Worm (Caenorhabditis elegans) whole organism, midembryonic: ENCODE results near the gene ifta-1.

Experiments used
- T22C8.4 ChIP-seq: fragments of 200-800 bp; sonication (Bioruptor generic); IDR thresholded peaks from 2 replicates; pipeline ENCODE4 v1.3.6; 2022; ENCODE audit warnings: missing genetic modification characterization, missing compliant biosample characterization
- cog-1 ChIP-seq: sonication (generic microtip); optimal IDR thresholded peaks from 2 replicates; lab custom pipeline; 2016; ENCODE audit warnings: missing genetic modification characterization, missing compliant biosample characterization
- flt-1 ChIP-seq: fragments of 200-800 bp; sonication (Bioruptor generic); IDR thresholded peaks from 2 replicates; pipeline ENCODE4 v1.3.6; 2022; ENCODE audit warnings: missing genetic modification characterization, missing compliant biosample characterization
- klf-2 ChIP-seq: fragments of 200-800 bp; sonication (Bioruptor generic); conservative IDR thresholded peaks from 2 replicates; pipeline ENCODE4 v1.3.6; 2022; ENCODE audit warnings: missing genetic modification reagents, missing genetic modification characterization, missing compliant biosample characterization
- med-1 ChIP-seq: sonication (generic microtip); optimal IDR thresholded peaks from 2 replicates; lab custom pipeline; 2017; ENCODE audit warnings: missing genetic modification characterization, mild to moderate bottlenecking, missing compliant biosample characterization, antibody characterized with exemption, missing genetic modification reagents; ENCODE audit not compliant: insufficient read depth
- ref-1 ChIP-seq: fragments of 200-800 bp; sonication (Bioruptor generic); conservative IDR thresholded peaks from 2 replicates; pipeline ENCODE4 v1.3.6; 2022; ENCODE audit warnings: missing genetic modification reagents, missing genetic modification characterization, missing compliant biosample characterization
- tab-1 ChIP-seq: fragments of 200-800 bp; sonication (Bioruptor generic); IDR thresholded peaks from 2 replicates; pipeline ENCODE4 v1.3.6; 2022; ENCODE audit warnings: missing genetic modification characterization, missing compliant biosample characterization
- ztf-23 ChIP-seq: fragments of 200-800 bp; sonication (Bioruptor generic); IDR thresholded peaks from 2 replicates; pipeline ENCODE4 v1.3.6; 2022; ENCODE audit warnings: missing genetic modification reagents, missing genetic modification characterization, missing compliant biosample characterization
- ztf-29 ChIP-seq: fragments of 200-800 bp; sonication (Bioruptor generic); IDR thresholded peaks from 2 replicates; pipeline ENCODE4 v1.3.6; 2022; ENCODE audit warnings: missing genetic modification reagents, missing genetic modification characterization, missing compliant biosample characterization

ifta-1 gene

ce11 chrX:5552652-5553051 is at the start of gene ifta-1:
TSS of gene ifta-1 (minus strand) at chrX:5552752.
- no peak for TF ChIP-seq T22C8.4 (GFP tag; lab: Robert Waterston, UW)
- TF ChIP-seq klf-2 = no peak
- no peak for TF ChIP-seq flt-1 (GFP tag; lab: Robert Waterston, UW)
- no peak for TF ChIP-seq ztf-23 (GFP tag; lab: Robert Waterston, UW)
- no peak for TF ChIP-seq cog-1
- TF ChIP-seq ref-1 = no peak
- no peak for TF ChIP-seq med-1 (GFP tag; lab: Kevin White, UChicago)
- TF ChIP-seq ztf-29 = no peak
- no peak for TF ChIP-seq tab-1 (GFP tag; lab: Robert Waterston, UW)

- no peak for TF ChIP-seq ztf-23 (GFP tag; lab: Robert Waterston, UW)
- no peak for TF ChIP-seq klf-2
- no peak for TF ChIP-seq med-1 (GFP tag; lab: Kevin White, UChicago)
- TF ChIP-seq cog-1 = no peak
- no peak for TF ChIP-seq flt-1 (GFP tag; lab: Robert Waterston, UW)
- TF ChIP-seq T22C8.4 (GFP tag; lab: Robert Waterston, UW) = no peak
- no peak for TF ChIP-seq ref-1
- no peak for TF ChIP-seq tab-1 (GFP tag; lab: Robert Waterston, UW)
- TF ChIP-seq ztf-29 = no peak
Observed at ce11 chrX:5599224-5599623, 46.7 kb upstream of the ifta-1 start, which contains the start of gene sulp-2. TSS of gene sulp-2 (minus strand) at chrX:5599330.

DNA sequence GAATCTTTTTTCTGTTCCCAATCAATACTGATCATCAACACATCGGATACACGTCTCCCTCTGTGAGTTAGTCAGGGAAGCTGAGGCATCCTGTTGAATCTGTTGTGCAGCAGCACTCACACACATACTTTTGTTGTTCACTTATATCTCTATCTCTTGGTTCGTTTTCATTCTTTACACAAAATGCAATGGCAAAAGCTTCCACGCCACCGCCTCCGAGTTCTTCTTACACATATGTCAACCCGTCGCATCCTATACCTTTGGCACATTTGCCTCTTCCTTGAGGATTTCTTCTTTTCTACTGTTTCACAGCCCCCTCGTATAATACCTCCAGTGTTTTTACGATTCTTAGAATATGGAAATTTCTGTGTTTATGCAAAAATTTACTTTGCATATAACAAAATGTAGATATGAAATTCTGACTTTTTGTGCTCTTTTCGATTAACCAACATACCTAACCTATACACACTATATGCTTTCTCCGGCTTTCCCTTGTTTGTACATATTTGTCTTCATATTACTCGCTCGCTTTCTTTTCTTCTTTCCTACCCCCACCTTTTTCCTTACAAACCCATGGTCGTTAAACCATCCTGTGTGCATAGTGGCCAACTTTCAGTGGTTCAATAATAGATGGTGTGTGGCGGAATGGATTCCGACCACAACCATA is 40.1 kb upstream of the ifta-1 start, which contains the start of gene unc-97:
TSS of gene unc-97 (plus strand) at position 617 of the 667 bp plus-strand sequence.
- no peak for TF ChIP-seq cog-1
- TF ChIP-seq flt-1 (GFP tag; lab: Robert Waterston, UW) = peak; percentile 32; the same call in 1 of the 2 replicates

- TF ChIP-seq ref-1 (no peak), klf-2 (no peak), flt-1 (GFP tag; lab: Robert Waterston, UW) (peak; percentile 49; the same call in 1 of the 2 replicates), ztf-29 (0 out of 2 replicates have a peak, but pooled peaks have one; percentile 31), med-1 (GFP tag; lab: Kevin White, UChicago) (no peak), T22C8.4 (GFP tag; lab: Robert Waterston, UW) (no peak), ztf-23 (GFP tag; lab: Robert Waterston, UW) (no peak), tab-1 (GFP tag; lab: Robert Waterston, UW) (no peak; the same call in 1 of the 2 replicates), cog-1 (peak; percentile 80)
Observed at ce11 chrX:5591830-5592229, 39.3 kb upstream of the ifta-1 start.

DNA sequence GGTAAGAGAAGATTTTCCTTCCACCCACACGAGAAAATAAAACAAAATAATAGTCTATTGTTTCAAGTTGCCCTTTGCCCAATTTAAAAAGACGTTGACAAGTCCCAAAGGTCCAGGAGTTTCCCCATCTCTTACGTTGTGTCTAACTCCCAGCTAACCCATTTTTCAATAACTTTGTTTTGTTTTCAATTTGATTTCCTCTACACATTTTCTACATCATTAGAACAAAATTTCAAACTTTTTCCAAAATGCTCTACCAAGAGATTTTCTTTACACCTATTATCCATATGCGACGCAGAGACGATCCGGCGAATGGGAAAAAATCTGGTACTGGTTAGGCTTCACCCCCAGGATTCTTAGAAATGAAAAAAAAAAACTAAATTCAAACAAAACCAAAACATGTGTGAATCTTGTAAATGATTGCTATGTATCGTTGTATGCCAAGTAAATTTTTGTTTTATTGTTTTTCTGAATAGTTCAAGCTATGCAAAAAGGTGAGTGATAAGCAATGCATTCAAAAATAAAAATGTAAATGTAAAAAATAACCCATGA is 27.2 kb upstream of the ifta-1 start:
- TF ChIP-seq cog-1 = no peak

ce11 chrX:5572638-5573037 is 20.1 kb upstream of the ifta-1 start:
- TF ChIP-seq T22C8.4 (GFP tag; lab: Robert Waterston, UW) (no peak), med-1 (GFP tag; lab: Kevin White, UChicago) (no peak), flt-1 (GFP tag; lab: Robert Waterston, UW) (no peak), ztf-23 (GFP tag; lab: Robert Waterston, UW) (no peak), ref-1 (no peak), ztf-29 (no peak), klf-2 (no peak), cog-1 (no peak), tab-1 (GFP tag; lab: Robert Waterston, UW) (no peak)

DNA sequence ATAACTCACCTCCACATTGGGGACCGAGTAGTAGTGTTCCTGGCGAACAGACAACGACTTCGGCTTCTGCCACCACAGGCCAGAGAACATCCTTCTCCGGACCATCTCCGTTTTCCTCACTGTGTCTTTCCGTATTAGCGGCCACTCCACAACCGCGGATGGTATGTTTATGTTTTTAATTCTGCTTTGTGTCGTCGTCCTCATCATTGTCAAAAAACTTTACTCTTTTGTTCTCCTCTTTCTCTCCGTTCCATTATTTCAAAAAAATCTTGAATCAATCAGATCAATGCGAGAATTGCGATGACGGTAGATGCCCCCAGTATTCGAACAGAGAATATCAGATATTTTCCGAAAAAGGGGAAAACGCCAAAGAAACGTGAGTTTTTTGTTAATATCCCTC is 14.9 kb upstream of the ifta-1 start, which contains the start of gene mec-2:
TSS of gene mec-2 (plus strand) at position 301 of the 400 bp plus-strand sequence.
- TF ChIP-seq ztf-29 (no peak), tab-1 (GFP tag; lab: Robert Waterston, UW) (no peak), med-1 (GFP tag; lab: Kevin White, UChicago) (no peak)

ce11 chrX:5565478-5565877 is 12.9 kb upstream of the ifta-1 start:
- no peak for TF ChIP-seq ztf-23 (GFP tag; lab: Robert Waterston, UW)
- no peak for TF ChIP-seq klf-2
- no peak for TF ChIP-seq med-1 (GFP tag; lab: Kevin White, UChicago)
- no peak for TF ChIP-seq ztf-29
- no peak for TF ChIP-seq T22C8.4 (GFP tag; lab: Robert Waterston, UW)

ce11 chrX:5557966-5558365 is 5.4 kb upstream of the ifta-1 start, which contains the start of gene C38C5.1:
TSS of gene C38C5.1 (plus strand) at chrX:5558055.
- TF ChIP-seq ztf-29 (no peak), flt-1 (GFP tag; lab: Robert Waterston, UW) (no peak), ref-1 (no peak), ztf-23 (GFP tag; lab: Robert Waterston, UW) (no peak), klf-2 (no peak)

ce11 chrX:5555055-5555629 is 2.6 kb upstream of the ifta-1 start:
- TF ChIP-seq ztf-29 = no peak
- no peak for TF ChIP-seq ztf-23 (GFP tag; lab: Robert Waterston, UW)
- no peak for TF ChIP-seq med-1 (GFP tag; lab: Kevin White, UChicago)
- no peak for TF ChIP-seq tab-1 (GFP tag; lab: Robert Waterston, UW)
